Worm (Caenorhabditis elegans) whole organism, L2 larva: Measurements from ENCODE around the gene srw-137.

Experiments
- C34F6.9 ChIP-seq: fragments of 150-350 bp; optimal IDR thresholded peaks from 2 replicates; lab custom pipeline; 2014; ENCODE audit warnings: missing biosample characterization, missing genetic modification characterization
- F13H6.1 ChIP-seq: sonication (generic microtip); optimal IDR thresholded peaks from 2 replicates; lab custom pipeline; 2016; ENCODE audit warnings: missing genetic modification characterization, missing compliant biosample characterization
- R02D3.7 ChIP-seq: fragments of 150-350 bp; optimal IDR thresholded peaks from 2 replicates; lab custom pipeline; 2014; ENCODE audit warnings: missing biosample characterization, missing genetic modification characterization
- Y55F3AM.14 ChIP-seq: fragments of 200-800 bp; sonication (Bioruptor generic); optimal IDR thresholded peaks from 2 replicates; lab custom pipeline; 2018; ENCODE audit warnings: mild to moderate bottlenecking, missing genetic modification characterization, missing compliant biosample characterization
- aly-2 ChIP-seq: fragments of 150-350 bp; optimal IDR thresholded peaks from 2 replicates; lab custom pipeline; 2014; ENCODE audit warnings: missing biosample characterization, missing genetic modification characterization
- ama-1 ChIP-seq: fragments of 150-350 bp; optimal IDR thresholded peaks from 2 replicates; lab custom pipeline; 2018; ENCODE audit warnings: inconsistent platforms
- blmp-1 ChIP-seq: sonication (generic microtip); optimal IDR thresholded peaks from 2 replicates; lab custom pipeline; 2017; ENCODE audit warnings: missing genetic modification characterization, mild to moderate bottlenecking, missing compliant biosample characterization, antibody characterized with exemption, moderate library complexity; ENCODE audit not compliant: insufficient read depth
- ceh-16 ChIP-seq: fragments of 150-350 bp; optimal IDR thresholded peaks from 2 replicates; lab custom pipeline; 2014; ENCODE audit warnings: missing biosample characterization, missing genetic modification characterization
- ceh-82 ChIP-seq: fragments of 150-350 bp; optimal IDR thresholded peaks from 2 replicates; lab custom pipeline; 2014; ENCODE audit warnings: missing biosample characterization, missing genetic modification characterization
- egl-27 ChIP-seq: sonication (generic microtip); optimal IDR thresholded peaks from 3 replicates; lab custom pipeline; 2017; ENCODE audit warnings: missing biosample characterization, missing genetic modification reagents, missing genetic modification characterization
- elt-1 ChIP-seq: fragments of 150-350 bp; optimal IDR thresholded peaks from 2 replicates; lab custom pipeline; 2014; ENCODE audit warnings: missing biosample characterization, missing genetic modification characterization
- elt-3 ChIP-seq: sonication (generic microtip); optimal IDR thresholded peaks from 2 replicates; lab custom pipeline; 2017; ENCODE audit warnings: missing biosample characterization, missing genetic modification characterization
- gmeb-1 ChIP-seq: fragments of 150-350 bp; optimal IDR thresholded peaks from 2 replicates; lab custom pipeline; 2014; ENCODE audit warnings: missing biosample characterization, missing genetic modification characterization
- lin-11 ChIP-seq: fragments of 150-350 bp; sonication (generic microtip); optimal IDR thresholded peaks from 2 replicates; lab custom pipeline; 2014; ENCODE audit warnings: missing biosample characterization, missing genetic modification characterization, inconsistent platforms, mixed read lengths
- lin-13 ChIP-seq: fragments of 150-350 bp; optimal IDR thresholded peaks from 2 replicates; lab custom pipeline; 2014; ENCODE audit warnings: missing biosample characterization, missing genetic modification reagents, missing genetic modification characterization
- lin-39 ChIP-seq: fragments of 150-350 bp; optimal IDR thresholded peaks from 2 replicates; lab custom pipeline; 2014; ENCODE audit warnings: missing biosample characterization, missing genetic modification reagents, missing genetic modification characterization
- lsy-2 ChIP-seq, 2 experiments: fragments of 150-350 bp in 1 of 2; sonication (generic microtip) in 1 of 2; optimal IDR thresholded peaks; 2 replicates each; lab custom pipeline; 2014 to 2017; ENCODE audit warnings: missing biosample characterization in 2 of 2, missing genetic modification characterization in 2 of 2
- mab-5 ChIP-seq: fragments of 150-350 bp; optimal IDR thresholded peaks from 2 replicates; lab custom pipeline; 2014; ENCODE audit warnings: missing biosample characterization, missing genetic modification characterization
- mbf-1 ChIP-seq: sonication (generic microtip); optimal IDR thresholded peaks from 2 replicates; lab custom pipeline; 2017; ENCODE audit warnings: missing biosample characterization, missing genetic modification characterization
- mdl-1 ChIP-seq, 2 experiments: fragments of 150-350 bp in 1 of 2; sonication (generic microtip) in 1 of 2; optimal IDR thresholded peaks; 2 replicates each; lab custom pipeline; 2017; ENCODE audit warnings: missing biosample characterization in 2 of 2, missing genetic modification characterization in 2 of 2
- nhr-10 ChIP-seq: sonication (generic microtip); optimal IDR thresholded peaks from 2 replicates; lab custom pipeline; 2017; ENCODE audit warnings: missing biosample characterization, missing genetic modification characterization
- nhr-11 ChIP-seq: fragments of 150-350 bp; optimal IDR thresholded peaks from 2 replicates; lab custom pipeline; 2014; ENCODE audit warnings: missing biosample characterization, missing genetic modification characterization
- nhr-12 ChIP-seq: fragments of 150-350 bp; optimal IDR thresholded peaks from 2 replicates; lab custom pipeline; 2014; ENCODE audit warnings: missing biosample characterization, missing genetic modification characterization
- nhr-129 ChIP-seq: fragments of 150-350 bp; optimal IDR thresholded peaks from 2 replicates; lab custom pipeline; 2014; ENCODE audit warnings: missing biosample characterization, missing genetic modification characterization
- nhr-23 ChIP-seq: fragments of 150-350 bp; optimal IDR thresholded peaks from 2 replicates; lab custom pipeline; 2014; ENCODE audit warnings: missing biosample characterization, missing genetic modification reagents, missing genetic modification characterization
- nhr-25 ChIP-seq: fragments of 150-350 bp; sonication (generic microtip); optimal IDR thresholded peaks from 3 replicates; lab custom pipeline; 2014; ENCODE audit warnings: missing biosample characterization, missing genetic modification characterization
- nhr-6 ChIP-seq: fragments of 150-350 bp; optimal IDR thresholded peaks from 2 replicates; lab custom pipeline; 2014; ENCODE audit warnings: missing biosample characterization, missing genetic modification characterization
- nhr-77 ChIP-seq: fragments of 150-350 bp; optimal IDR thresholded peaks from 2 replicates; lab custom pipeline; 2014; ENCODE audit warnings: missing biosample characterization, missing genetic modification characterization
- peb-1 ChIP-seq: fragments of 150-350 bp; optimal IDR thresholded peaks from 2 replicates; lab custom pipeline; 2014; ENCODE audit warnings: missing biosample characterization, missing genetic modification characterization
- skn-1 ChIP-seq: sonication (generic microtip); optimal IDR thresholded peaks from 2 replicates; lab custom pipeline; 2017; ENCODE audit warnings: missing biosample characterization, missing genetic modification characterization
- sma-3 ChIP-seq: sonication (generic microtip); optimal IDR thresholded peaks from 2 replicates; lab custom pipeline; 2016; ENCODE audit warnings: missing genetic modification reagents, missing genetic modification characterization, missing compliant biosample characterization
- sma-9 ChIP-seq, 2 experiments: fragments of 150-350 bp in 1 of 2; sonication (generic microtip) in 1 of 2; optimal IDR thresholded peaks; 2 replicates each; lab custom pipeline; 2014 to 2016; ENCODE audit warnings: missing genetic modification characterization in 2 of 2, mild to moderate bottlenecking in 1 of 2, missing biosample characterization in 1 of 2, missing compliant biosample characterization in 1 of 2, missing genetic modification reagents in 1 of 2, moderate library complexity in 1 of 2
- snpc-4 ChIP-seq: fragments of 150-350 bp; optimal IDR thresholded peaks from 2 replicates; lab custom pipeline; 2014; ENCODE audit warnings: missing biosample characterization, missing genetic modification characterization
- unc-39 ChIP-seq: fragments of 150-350 bp; optimal IDR thresholded peaks from 2 replicates; lab custom pipeline; 2014; ENCODE audit warnings: missing biosample characterization, missing genetic modification characterization
- unc-55 ChIP-seq: fragments of 150-350 bp; sonication (generic microtip); optimal IDR thresholded peaks from 3 replicates; lab custom pipeline; 2014; ENCODE audit warnings: missing biosample characterization, missing genetic modification reagents, missing genetic modification characterization
- unc-62 ChIP-seq: fragments of 150-350 bp; optimal IDR thresholded peaks from 2 replicates; lab custom pipeline; 2014; ENCODE audit warnings: missing biosample characterization, missing genetic modification reagents, missing genetic modification characterization
- ztf-11 ChIP-seq: sonication (generic microtip); optimal IDR thresholded peaks from 2 replicates; lab custom pipeline; 2017; ENCODE audit warnings: missing biosample characterization, missing genetic modification characterization
- ztf-4 ChIP-seq: fragments of 150-350 bp; optimal IDR thresholded peaks from 2 replicates; lab custom pipeline; 2014; ENCODE audit warnings: missing biosample characterization, missing genetic modification characterization

The srw-137 gene

DNA sequence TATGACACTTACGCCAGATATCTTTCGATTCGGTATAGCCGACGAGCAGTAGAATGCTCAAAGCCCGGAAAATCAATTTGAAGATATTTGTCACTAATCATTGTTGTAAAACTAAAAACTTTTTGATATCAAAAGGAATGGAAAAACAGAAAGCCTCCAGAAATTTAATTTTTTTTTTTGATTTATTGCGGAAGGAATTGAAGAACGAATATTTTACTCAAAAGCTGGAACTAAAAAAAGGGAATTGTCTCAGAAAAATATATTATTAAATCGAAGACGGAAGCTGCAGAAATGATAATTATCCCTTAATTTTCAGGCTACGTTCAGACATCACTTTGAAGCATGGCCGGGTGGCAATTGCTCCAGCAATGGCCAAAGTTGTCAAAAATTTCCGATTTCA is at the start of gene srw-137:
Gene srw-137 (minus strand): TSS at position 101 of the 400 bp plus-strand sequence.
- TF ChIP-seq sma-3 (GFP tag; lab: Kevin White, UChicago): no peak
- no peak for TF ChIP-seq nhr-6
- TF ChIP-seq gmeb-1: no peak
- TF ChIP-seq lin-39 (tag; lab: Kevin White, UChicago): no peak
- no peak for TF ChIP-seq nhr-10 (tag; lab: Kevin White, UChicago)
- no peak for TF ChIP-seq unc-55 (GFP tag; lab: Kevin White, UChicago)
- TF ChIP-seq nhr-25 (tag; lab: Kevin White, UChicago): no peak
- no peak for TF ChIP-seq aly-2
- no peak for TF ChIP-seq egl-27 (tag; lab: Kevin White, UChicago)
- no peak for TF ChIP-seq ceh-82 (tag; lab: Kevin White, UChicago)
- TF ChIP-seq C34F6.9 (tag; lab: Kevin White, UChicago): no peak
- TF ChIP-seq ztf-11: no peak
- TF ChIP-seq lsy-2 (tag; optimal IDR thresholded peaks at IDR 0.05; lab: Kevin White, UChicago): no peak
- TF ChIP-seq mab-5 (tag; lab: Kevin White, UChicago): no peak
- no peak for TF ChIP-seq blmp-1
- no peak for TF ChIP-seq R02D3.7 (tag; lab: Kevin White, UChicago)
- TF ChIP-seq ztf-4: no peak
- no peak for TF ChIP-seq sma-9 (GFP tag; optimal IDR thresholded peaks at IDR 0.05; lab: Kevin White, UChicago)
- TF ChIP-seq sma-9 (tag; optimal IDR thresholded peaks at IDR 0.05; lab: Kevin White, UChicago): no peak
- TF ChIP-seq nhr-129 (tag; lab: Kevin White, UChicago): no peak

DNA sequence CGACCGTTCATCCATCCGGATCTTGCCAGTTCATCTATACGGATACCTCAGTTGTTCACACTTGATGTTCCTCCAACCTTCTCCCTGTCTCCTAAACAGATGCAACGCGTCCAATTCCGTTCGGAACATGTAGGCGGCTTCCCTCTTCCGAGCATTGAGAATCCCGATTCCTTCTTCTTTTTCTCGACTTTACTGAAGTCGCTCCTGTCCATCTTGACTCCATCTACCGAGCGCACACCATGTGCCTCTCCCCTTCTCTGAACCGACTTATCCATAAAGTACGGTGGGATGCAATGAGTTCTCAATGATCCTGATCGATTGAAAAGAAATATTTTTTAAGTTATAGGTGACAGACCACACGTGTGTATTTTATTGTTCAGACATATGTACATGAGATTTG is 48.3 kb upstream of the srw-137 start:
- TF ChIP-seq elt-3 (tag; lab: Kevin White, UChicago) (no peak), C34F6.9 (tag; lab: Kevin White, UChicago) (no peak), elt-1 (tag; lab: Kevin White, UChicago) (no peak), ceh-16 (no peak), lsy-2 (tag; optimal IDR thresholded peaks at IDR 0.05; lab: Kevin White, UChicago) (no peak), lin-13 (GFP tag; lab: Kevin White, UChicago) (no peak), skn-1 (tag; lab: Kevin White, UChicago) (no peak), nhr-25 (tag; lab: Kevin White, UChicago) (no peak), F13H6.1 (no peak), nhr-77 (tag; lab: Kevin White, UChicago) (no peak), ama-1 (lab: Kevin White, UChicago) (no peak), ceh-82 (tag; lab: Kevin White, UChicago) (no peak), mdl-1 (tag; optimal IDR thresholded peaks at IDR 0.05; lab: Kevin White, UChicago) (no peak), lin-11 (tag; lab: Kevin White, UChicago) (no peak), snpc-4 (tag; lab: Kevin White, UChicago) (no peak), ztf-11 (no peak), R02D3.7 (tag; lab: Kevin White, UChicago) (no peak)

DNA sequence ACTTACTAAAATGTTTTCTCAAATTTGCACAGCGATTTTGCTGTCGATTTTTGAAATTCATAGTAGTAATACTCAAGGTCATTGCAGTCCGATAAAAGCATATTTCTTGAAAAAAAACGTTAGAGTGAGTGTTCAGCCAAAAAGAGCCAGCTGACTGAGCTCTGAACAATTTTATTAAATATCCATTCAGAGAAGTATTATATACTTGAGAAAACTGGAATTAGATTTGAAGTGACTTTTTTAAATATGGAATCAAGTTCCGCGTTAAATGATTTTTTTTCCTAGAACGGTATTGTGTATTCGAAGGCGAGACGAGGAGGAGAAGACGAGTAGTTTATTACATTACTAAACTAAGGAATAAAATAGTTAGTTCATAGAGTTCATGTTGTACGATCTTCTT is 47.7 kb upstream of the srw-137 start, which contains the start of gene srw-121:
Gene srw-121 (minus strand): TSS at position 101 of the 400 bp plus-strand sequence.
- no peak for TF ChIP-seq nhr-11
- TF ChIP-seq C34F6.9 (tag; lab: Kevin White, UChicago): no peak
- no peak for TF ChIP-seq mbf-1
- no peak for TF ChIP-seq snpc-4 (tag; lab: Kevin White, UChicago)
- no peak for TF ChIP-seq nhr-6
- no peak for TF ChIP-seq unc-62 (GFP tag; lab: Kevin White, UChicago)
- TF ChIP-seq aly-2: no peak
- TF ChIP-seq nhr-12: no peak

DNA sequence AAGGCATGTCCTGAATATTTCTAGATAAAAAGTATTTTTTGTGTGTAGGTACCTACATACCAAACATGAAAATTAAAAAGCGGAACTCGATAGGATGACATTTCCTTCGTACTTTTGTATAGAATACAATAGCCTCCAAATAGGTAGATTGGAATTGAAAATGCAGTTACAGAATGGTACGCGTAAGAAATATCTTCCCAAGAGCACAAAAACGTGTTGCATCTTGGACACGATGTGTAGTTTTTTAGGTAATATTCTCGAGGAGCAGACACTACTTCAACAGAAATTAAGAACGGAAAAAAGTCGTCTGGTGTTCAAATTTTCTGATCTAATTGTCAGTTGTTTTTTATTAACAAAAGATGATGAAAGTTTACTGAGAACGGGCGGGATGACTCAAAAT is 43.6 kb upstream of the srw-137 start, which contains the start of gene srh-85:
Gene srh-85 (minus strand): TSS at position 101 of the 400 bp plus-strand sequence.
- TF ChIP-seq gmeb-1: no peak
- TF ChIP-seq nhr-11: no peak
- TF ChIP-seq nhr-12: no peak
- TF ChIP-seq Y55F3AM.14 (GFP tag; lab: Kevin White, UChicago): no peak
- no peak for TF ChIP-seq mdl-1 (tag; optimal IDR thresholded peaks at IDR 0.05; lab: Kevin White, UChicago)
- TF ChIP-seq nhr-25 (tag; lab: Kevin White, UChicago): no peak
- TF ChIP-seq skn-1 (tag; lab: Kevin White, UChicago): no peak
- no peak for TF ChIP-seq ztf-4
- TF ChIP-seq snpc-4 (tag; lab: Kevin White, UChicago): no peak
- TF ChIP-seq nhr-23 (tag; lab: Kevin White, UChicago): no peak
- no peak for TF ChIP-seq elt-1 (tag; lab: Kevin White, UChicago)
- TF ChIP-seq unc-39 (tag; lab: Kevin White, UChicago): no peak
- no peak for TF ChIP-seq peb-1 (tag; lab: Kevin White, UChicago)
- TF ChIP-seq nhr-10 (tag; lab: Kevin White, UChicago): no peak
